Worm (Caenorhabditis elegans): ENCODE measurements around the gene dml-1.

- TF ChIP-seq alr-1 (tag; optimal IDR thresholded peaks at IDR 0.05) = no peak
- TF ChIP-seq lin-11 (tag; optimal IDR thresholded peaks at IDR 0.05) = no peak
- TF ChIP-seq unc-55 (GFP tag; optimal IDR thresholded peaks at IDR 0.05) = no peak
- no peak for TF ChIP-seq nhr-129 (tag; optimal IDR thresholded peaks at IDR 0.05)
- no peak for TF ChIP-seq ZK546.5 (tag; optimal IDR thresholded peaks at IDR 0.05)
- TF ChIP-seq ceh-82 (tag; optimal IDR thresholded peaks at IDR 0.05) = no peak
- TF ChIP-seq ama-1 (optimal IDR thresholded peaks at IDR 0.05) = no peak
- TF ChIP-seq sma-9 (GFP tag; optimal IDR thresholded peaks at IDR 0.05) = no peak
- TF ChIP-seq sma-9 (tag; optimal IDR thresholded peaks at IDR 0.05) = no peak
- TF ChIP-seq lin-39 (tag; optimal IDR thresholded peaks at IDR 0.05) = no peak
- TF ChIP-seq F13H6.1 (tag; optimal IDR thresholded peaks at IDR 0.05) = no peak
- TF ChIP-seq dmd-4 (tag; optimal IDR thresholded peaks at IDR 0.05) = no peak
- TF ChIP-seq lsy-2 (tag; optimal IDR thresholded peaks at IDR 0.05) = no peak
Measured at ce11 chrIV:2892787-2893485, 6.2 kb downstream of the dml-1 start.

Measured in whole organism, L2 larva.